Fruit fly (Drosophila melanogaster) whole organism, embryonic: ENCODE data around the gene CG34427.
A peak's percentile ranks its signal among the peaks of the same experiment; 100 is the strongest.

ENCODE experiments used
- Adf1 ChIP-seq: fragments of 200-800 bp; sonication (Bioruptor generic); IDR thresholded peaks from 2 replicates; pipeline ENCODE4 v1.3.6; 2022; ENCODE audit warnings: missing biosample characterization, missing genetic modification characterization
- Atf-2 ChIP-seq: fragments of 200-800 bp; sonication (Bioruptor generic); optimal IDR thresholded peaks from 2 replicates; lab custom pipeline; 2016; ENCODE audit warnings: missing biosample characterization, missing genetic modification characterization
- Atf3 ChIP-seq: fragments of 200-800 bp; sonication (Bioruptor generic); optimal IDR thresholded peaks from 3 replicates; lab custom pipeline; 2016; ENCODE audit warnings: missing biosample characterization, missing genetic modification characterization
- Bgb ChIP-seq: fragments of 200-800 bp; sonication (Bioruptor generic); IDR thresholded peaks from 2 replicates; pipeline ENCODE4 v1.3.6; 2022; ENCODE audit warnings: missing biosample characterization, missing genetic modification characterization; ENCODE audit not compliant: partially characterized antibody
- CG10267 ChIP-seq: fragments of 200-800 bp; sonication (Bioruptor generic); optimal IDR thresholded peaks from 2 replicates; lab custom pipeline; 2018; ENCODE audit warnings: missing biosample characterization, mild to moderate bottlenecking, missing genetic modification characterization, moderate library complexity
- CG11247 ChIP-seq: fragments of 200-800 bp; sonication (Bioruptor generic); IDR thresholded peaks from 2 replicates; pipeline ENCODE4 v1.3.6; 2022; ENCODE audit warnings: missing biosample characterization, missing genetic modification characterization
- CG11456 ChIP-seq: fragments of 200-800 bp; sonication (Bioruptor generic); IDR thresholded peaks from 3 replicates; pipeline ENCODE4 v1.3.6; 2022; ENCODE audit warnings: missing biosample characterization, missing genetic modification characterization
- CG13296 ChIP-seq: fragments of 200-800 bp; sonication (Bioruptor generic); optimal IDR thresholded peaks from 3 replicates; lab custom pipeline; 2018; ENCODE audit warnings: missing biosample characterization, mild to moderate bottlenecking, missing genetic modification characterization
- CG14014 ChIP-seq: fragments of 200-800 bp; sonication (Bioruptor generic); IDR thresholded peaks from 2 replicates; pipeline ENCODE4 v1.3.6; 2022; ENCODE audit warnings: missing biosample characterization, missing genetic modification characterization
- CG14710 ChIP-seq: fragments of 200-800 bp; sonication (Bioruptor generic); optimal IDR thresholded peaks from 3 replicates; lab custom pipeline; 2019; ENCODE audit warnings: missing biosample characterization, mild to moderate bottlenecking, missing genetic modification characterization, moderate library complexity
- CG17186 ChIP-seq: fragments of 200-800 bp; sonication (Bioruptor generic); optimal IDR thresholded peaks from 3 replicates; lab custom pipeline; 2017; ENCODE audit warnings: missing biosample characterization, missing genetic modification reagents, missing genetic modification characterization
- CG17568 ChIP-seq: fragments of 200-800 bp; sonication (Bioruptor generic); optimal IDR thresholded peaks from 2 replicates; lab custom pipeline; 2018; ENCODE audit warnings: missing biosample characterization, mild to moderate bottlenecking, missing genetic modification characterization, moderate library complexity
- CG17612 ChIP-seq: fragments of 200-800 bp; sonication (Bioruptor generic); IDR thresholded peaks from 2 replicates; pipeline ENCODE4 v1.3.6; 2022; ENCODE audit warnings: missing biosample characterization, missing genetic modification characterization
- CG30020 ChIP-seq: fragments of 200-800 bp; optimal IDR thresholded peaks from 2 replicates; lab custom pipeline; 2019; ENCODE audit warnings: missing biosample characterization, mild to moderate bottlenecking, missing genetic modification characterization, moderate library complexity
- CG3163 ChIP-seq: fragments of 200-800 bp; sonication (Bioruptor generic); optimal IDR thresholded peaks from 3 replicates; lab custom pipeline; 2016; ENCODE audit warnings: missing biosample characterization, missing genetic modification characterization
- CG43689 ChIP-seq: fragments of 200-800 bp; sonication (Bioruptor generic); IDR thresholded peaks from 2 replicates; pipeline ENCODE4 v1.3.6; 2022; ENCODE audit warnings: missing biosample characterization, missing genetic modification characterization
- CG7556 ChIP-seq: fragments of 200-800 bp; sonication (Bioruptor generic); optimal IDR thresholded peaks from 2 replicates; lab custom pipeline; 2017; ENCODE audit warnings: missing biosample characterization, mild to moderate bottlenecking, missing genetic modification characterization
- CG8359 ChIP-seq: fragments of 200-800 bp; sonication (Bioruptor generic); optimal IDR thresholded peaks from 2 replicates; lab custom pipeline; 2017; ENCODE audit warnings: missing biosample characterization, mild to moderate bottlenecking, missing genetic modification characterization, borderline replicate concordance
- CG8765 ChIP-seq: fragments of 200-800 bp; sonication (Bioruptor generic); IDR thresholded peaks from 2 replicates; pipeline ENCODE4 v1.3.6; 2022; ENCODE audit warnings: missing biosample characterization, missing genetic modification characterization
- D19B ChIP-seq: fragments of 200-800 bp; sonication (Bioruptor generic); optimal IDR thresholded peaks from 2 replicates; lab custom pipeline; 2017; ENCODE audit warnings: missing biosample characterization, mild to moderate bottlenecking, missing genetic modification characterization
- Dad ChIP-seq: fragments of 200-800 bp; sonication (Bioruptor generic); optimal IDR thresholded peaks from 3 replicates; lab custom pipeline; 2016; ENCODE audit warnings: missing biosample characterization, missing genetic modification characterization
- Deaf1 ChIP-seq: fragments of 200-800 bp; optimal IDR thresholded peaks from 3 replicates; lab custom pipeline; 2019; ENCODE audit warnings: missing biosample characterization, mild to moderate bottlenecking, missing genetic modification characterization, moderate library complexity
- Gug ChIP-seq: fragments of 200-800 bp; sonication (Bioruptor generic); IDR thresholded peaks from 4 replicates; pipeline ENCODE4 v1.3.6; 2022; ENCODE audit warnings: missing biosample characterization, missing genetic modification characterization
- HLH4C ChIP-seq: fragments of 200-800 bp; sonication (Bioruptor generic); IDR thresholded peaks from 3 replicates; pipeline ENCODE4 v1.3.6; 2022; ENCODE audit warnings: missing biosample characterization, missing genetic modification characterization; ENCODE audit not compliant: partially characterized antibody
- Hr51 ChIP-seq, 2 experiments: fragments of 200-800 bp; sonication (Bioruptor generic); optimal IDR thresholded peaks; 2 replicates in 1 of 2; 3 replicates in 1 of 2; lab custom pipeline; 2016 to 2018; ENCODE audit warnings: missing biosample characterization in 2 of 2, missing genetic modification characterization in 2 of 2, mild to moderate bottlenecking in 1 of 2, moderate library complexity in 1 of 2
- Opbp ChIP-seq: fragments of 200-800 bp; sonication (Bioruptor generic); IDR thresholded peaks from 3 replicates; pipeline ENCODE4 v1.3.6; 2022; ENCODE audit warnings: missing biosample characterization, missing genetic modification characterization; ENCODE audit not compliant: partially characterized antibody
- Ravus ChIP-seq: fragments of 200-800 bp; sonication (Bioruptor generic); IDR thresholded peaks from 2 replicates; pipeline ENCODE4 v1.3.6; 2022; ENCODE audit warnings: missing biosample characterization, missing genetic modification characterization
- Sin3A ChIP-seq: fragments of >200 bp; optimal IDR thresholded peaks from 2 replicates; lab custom pipeline; 2018
- Stat92E ChIP-seq, 3 experiments: fragments of >200 bp in 2 of 3; fragments of 200-800 bp in 1 of 3; sonication (Bioruptor generic) in 1 of 3; optimal IDR thresholded peaks; 2 replicates each; lab custom pipeline; 2017 to 2019; ENCODE audit warnings: missing biosample characterization in 3 of 3, missing genetic modification characterization in 3 of 3, mild to moderate bottlenecking in 1 of 3, moderate library complexity in 1 of 3
- YL-1 ChIP-seq: fragments of 200-800 bp; sonication (Bioruptor generic); optimal IDR thresholded peaks from 3 replicates; lab custom pipeline; 2017; ENCODE audit warnings: missing biosample characterization, mild to moderate bottlenecking, missing genetic modification characterization
- az2 ChIP-seq: fragments of 200-800 bp; sonication (Bioruptor generic); optimal IDR thresholded peaks from 3 replicates; lab custom pipeline; 2016; ENCODE audit warnings: missing biosample characterization, missing genetic modification characterization
- cad ChIP-seq: fragments of >200 bp; optimal IDR thresholded peaks from 2 replicates; lab custom pipeline; 2017; ENCODE audit warnings: missing biosample characterization, missing genetic modification characterization
- gsb ChIP-seq: fragments of 200-800 bp; sonication (Bioruptor generic); IDR thresholded peaks from 2 replicates; pipeline ENCODE4 v1.3.6; 2022; ENCODE audit warnings: missing biosample characterization, missing genetic modification characterization
- her ChIP-seq: fragments of 200-800 bp; sonication (Bioruptor generic); optimal IDR thresholded peaks from 2 replicates; lab custom pipeline; 2016; ENCODE audit warnings: missing biosample characterization, missing genetic modification characterization
- ind ChIP-seq: fragments of 200-800 bp; sonication (Bioruptor generic); optimal IDR thresholded peaks from 3 replicates; lab custom pipeline; 2016; ENCODE audit warnings: missing biosample characterization, missing genetic modification characterization
- knrl ChIP-seq: fragments of 200-800 bp; sonication (Bioruptor generic); IDR thresholded peaks from 3 replicates; pipeline ENCODE4 v1.3.6; 2022; ENCODE audit warnings: missing biosample characterization, missing genetic modification characterization; ENCODE audit not compliant: partially characterized antibody
- lab ChIP-seq: fragments of 200-800 bp; sonication (Bioruptor generic); optimal IDR thresholded peaks from 3 replicates; lab custom pipeline; 2017; ENCODE audit warnings: missing biosample characterization, missing genetic modification characterization, mild to moderate bottlenecking, moderate library complexity, missing genetic modification reagents
- lola ChIP-seq, 3 experiments: fragments of >200 bp in 2 of 3; fragments of 200-800 bp in 1 of 3; sonication (Bioruptor generic) in 1 of 3; optimal IDR thresholded peaks; 2 replicates each; lab custom pipeline; 2017 to 2019; ENCODE audit warnings: missing biosample characterization in 3 of 3, missing genetic modification characterization in 3 of 3, mild to moderate bottlenecking in 1 of 3, moderate library complexity in 1 of 3
- nerfin-1 ChIP-seq: fragments of 200-800 bp; sonication (Bioruptor generic); optimal IDR thresholded peaks from 3 replicates; lab custom pipeline; 2019; ENCODE audit warnings: missing biosample characterization, mild to moderate bottlenecking, missing genetic modification characterization, moderate library complexity
- phol ChIP-seq: fragments of 200-800 bp; sonication (Bioruptor generic); optimal IDR thresholded peaks from 3 replicates; lab custom pipeline; 2018; ENCODE audit warnings: missing biosample characterization, mild to moderate bottlenecking, missing genetic modification characterization, moderate library complexity
- ranshi ChIP-seq: fragments of 200-800 bp; sonication (Bioruptor generic); IDR thresholded peaks from 2 replicates; pipeline ENCODE4 v1.3.6; 2022; ENCODE audit warnings: missing biosample characterization, missing genetic modification characterization
- sd ChIP-seq: fragments of 200-800 bp; sonication (Bioruptor generic); optimal IDR thresholded peaks from 3 replicates; lab custom pipeline; 2018; ENCODE audit warnings: missing biosample characterization, mild to moderate bottlenecking, missing genetic modification characterization, moderate library complexity
- sim ChIP-seq: fragments of 200-800 bp; sonication (Bioruptor generic); IDR thresholded peaks from 2 replicates; pipeline ENCODE4 v1.3.6; 2022; ENCODE audit warnings: missing biosample characterization, missing genetic modification characterization
- sug ChIP-seq: fragments of 200-800 bp; optimal IDR thresholded peaks from 2 replicates; lab custom pipeline; 2019; ENCODE audit warnings: missing biosample characterization, mild to moderate bottlenecking, missing genetic modification characterization, moderate library complexity
- tap ChIP-seq: fragments of 200-800 bp; optimal IDR thresholded peaks from 3 replicates; lab custom pipeline; 2019; ENCODE audit warnings: missing biosample characterization, mild to moderate bottlenecking, missing genetic modification characterization, moderate library complexity
- tin ChIP-seq: fragments of 200-800 bp; sonication (Bioruptor generic); optimal IDR thresholded peaks from 3 replicates; lab custom pipeline; 2016; ENCODE audit warnings: missing biosample characterization, missing genetic modification characterization
- toy ChIP-seq: fragments of 200-800 bp; sonication (Bioruptor generic); IDR thresholded peaks from 2 replicates; pipeline ENCODE4 v1.3.6; 2022; ENCODE audit warnings: missing biosample characterization, missing genetic modification characterization
- usp ChIP-seq: fragments of >200 bp; optimal IDR thresholded peaks from 2 replicates; lab custom pipeline; 2017; ENCODE audit warnings: missing biosample characterization, missing genetic modification characterization
- vnd ChIP-seq: fragments of 200-800 bp; sonication (Bioruptor generic); IDR thresholded peaks from 3 replicates; pipeline ENCODE4 v1.3.6; 2022; ENCODE audit warnings: missing biosample characterization, missing genetic modification characterization; ENCODE audit not compliant: partially characterized antibody

Gene CG34427

dm6 chr3L:8765969-8766538, 38.5 kb upstream of the CG34427 start (continued):
- peak; percentile 77 for TF ChIP-seq CG10267 (tag; lab: Kevin White, UChicago)
- TF ChIP-seq ranshi (GFP tag; lab: Robert Waterston, UW): peak; percentile 97
- peak; percentile 97 for TF ChIP-seq gsb (GFP tag; lab: Robert Waterston, UW)
- peak; percentile 98 for TF ChIP-seq ind
- TF ChIP-seq Bgb (GFP tag; lab: Robert Waterston, UW): peak; percentile 47
- no peak for TF ChIP-seq cad (GFP tag; lab: Kevin White, UChicago)
- peak; percentile 94 for TF ChIP-seq CG17612 (GFP tag; lab: Robert Waterston, UW)
- TF ChIP-seq vnd: peak; percentile 75
- TF ChIP-seq YL-1 (GFP tag; lab: Kevin White, UChicago): peak; percentile 92
- peak; percentile 99 for TF ChIP-seq Atf-2 (GFP tag; lab: Kevin White, UChicago)
- no peak for TF ChIP-seq Opbp (GFP tag; lab: Robert Waterston, UW)
- TF ChIP-seq sd (tag; lab: Kevin White, UChicago): peak; percentile 91
- TF ChIP-seq tap (tag; lab: Kevin White, UChicago): peak; percentile 92
- TF ChIP-seq D19B: peak; percentile 87
- TF ChIP-seq CG17186 (GFP tag; lab: Kevin White, UChicago): peak; percentile 92
- TF ChIP-seq Adf1 (GFP tag; lab: Robert Waterston, UW): peak; percentile 82
- TF ChIP-seq Hr51 (GFP tag; optimal IDR thresholded peaks at IDR 0.05; lab: Kevin White, UChicago): peak; percentile 96 to 99
- TF ChIP-seq CG3163 (GFP tag; lab: Kevin White, UChicago): peak; percentile 88
- peak; percentile 91 for TF ChIP-seq toy (GFP tag; lab: Robert Waterston, UW)
- TF ChIP-seq Sin3A (lab: Kevin White, UChicago): no peak
- TF ChIP-seq CG14014 (GFP tag; lab: Robert Waterston, UW): peak; percentile 98
- peak; percentile 95 for TF ChIP-seq CG17568 (GFP tag; lab: Kevin White, UChicago)
- TF ChIP-seq knrl (GFP tag; lab: Robert Waterston, UW): peak; percentile 75
- TF ChIP-seq sim (GFP tag; lab: Robert Waterston, UW): peak; percentile 92
- TF ChIP-seq usp (GFP tag; lab: Kevin White, UChicago): no peak
- TF ChIP-seq Dad (GFP tag; lab: Kevin White, UChicago): peak; percentile 94
- peak; percentile 98 for TF ChIP-seq tin (GFP tag; lab: Kevin White, UChicago)
- TF ChIP-seq Atf3: peak; percentile 97
- TF ChIP-seq sug: peak; percentile 97
- TF ChIP-seq CG8359 (GFP tag; lab: Kevin White, UChicago): peak; percentile 87
- TF ChIP-seq phol (tag; lab: Kevin White, UChicago): peak; percentile 98
- peak; percentile 90 for TF ChIP-seq CG30020 (tag; lab: Kevin White, UChicago)
- peak; percentile 98 for TF ChIP-seq lab (GFP tag; lab: Kevin White, UChicago)
- peak in 1 of 3 experiments; percentile 93 for TF ChIP-seq Stat92E (GFP tag; optimal IDR thresholded peaks at IDR 0.05; lab: Kevin White, UChicago)
- peak; percentile 96 for TF ChIP-seq CG13296 (GFP tag; lab: Kevin White, UChicago)
- no peak; the same call in 2 of the 3 replicates for TF ChIP-seq HLH4C
- peak; percentile 91 for TF ChIP-seq nerfin-1
- TF ChIP-seq az2 (GFP tag; lab: Kevin White, UChicago): peak; percentile 99
- peak; percentile 94 for TF ChIP-seq her (GFP tag; lab: Kevin White, UChicago)
- peak; percentile 97 for TF ChIP-seq CG14710 (tag; lab: Kevin White, UChicago)
- TF ChIP-seq Gug: peak; percentile 98
- TF ChIP-seq CG11247: peak; percentile 97
- peak; percentile 82 for TF ChIP-seq Deaf1 (tag; lab: Kevin White, UChicago)
- TF ChIP-seq CG11456 (GFP tag; lab: Robert Waterston, UW): peak; percentile 98
- TF ChIP-seq CG8765 (GFP tag; lab: Robert Waterston, UW): peak; percentile 92
- peak; percentile 99 for TF ChIP-seq CG7556 (GFP tag; lab: Kevin White, UChicago)
- TF ChIP-seq CG43689 (GFP tag; lab: Robert Waterston, UW): peak; percentile 95
- peak in 1 of 3 experiments; percentile 99 for TF ChIP-seq lola (GFP tag; optimal IDR thresholded peaks at IDR 0.05; lab: Kevin White, UChicago)
- peak; percentile 88 for TF ChIP-seq Ravus
